Worm (Caenorhabditis elegans) whole organism, midembryonic: ENCODE data around the gene H01G02.4.

Source experiments
- med-1 ChIP-seq: sonication (generic microtip); optimal IDR thresholded peaks from 2 replicates; lab custom pipeline; 2017; ENCODE audit warnings: missing genetic modification characterization, mild to moderate bottlenecking, missing compliant biosample characterization, antibody characterized with exemption, missing genetic modification reagents; ENCODE audit not compliant: insufficient read depth
- tab-1 ChIP-seq: fragments of 200-800 bp; sonication (Bioruptor generic); IDR thresholded peaks from 2 replicates; pipeline ENCODE4 v1.3.6; 2022; ENCODE audit warnings: missing genetic modification characterization, missing compliant biosample characterization

DNA sequence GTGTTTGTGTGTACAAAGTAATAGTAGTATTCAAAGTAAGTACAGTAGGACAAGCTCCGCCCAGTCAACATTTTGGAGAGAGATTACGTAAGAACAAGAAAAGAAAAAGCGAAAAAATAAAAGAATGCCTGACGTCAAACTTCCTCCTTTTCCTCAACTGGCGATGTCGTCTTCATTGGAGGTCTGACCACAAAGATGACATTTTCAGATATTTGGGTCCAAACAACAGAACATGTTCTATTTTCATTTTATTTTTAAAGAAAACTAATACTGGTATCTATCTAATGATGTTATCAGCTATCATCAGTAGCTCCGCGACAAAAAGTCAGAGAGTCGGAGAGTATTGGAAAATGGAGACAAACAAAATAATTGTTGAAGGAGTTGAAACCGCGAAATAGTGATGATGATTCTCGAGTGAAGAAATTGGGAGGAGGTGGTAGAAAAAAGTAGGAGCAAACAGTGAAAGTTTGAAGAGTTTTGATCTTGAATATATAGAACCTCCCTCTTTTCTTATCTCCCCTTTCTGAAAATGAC, 29.2 kb downstream of the H01G02.4 start, which contains the start of gene lips-5:
- no peak for TF ChIP-seq med-1
- TF ChIP-seq tab-1 (GFP tag; lab: Robert Waterston, UW) = no peak
